Worm (Caenorhabditis elegans) whole organism, early embryonic: ENCODE measurements around the gene asp-9.

Source experiments
- B0310.2 ChIP-seq: sonication (generic microtip); optimal IDR thresholded peaks from 2 replicates; lab custom pipeline; 2016; ENCODE audit warnings: mild to moderate bottlenecking, missing genetic modification characterization, missing compliant biosample characterization
- F13C5.2 ChIP-seq: sonication (generic microtip); optimal IDR thresholded peaks from 2 replicates; lab custom pipeline; 2017; ENCODE audit warnings: mild to moderate bottlenecking, missing genetic modification characterization, inconsistent platforms, missing compliant biosample characterization
- aly-1 ChIP-seq: sonication (generic microtip); optimal IDR thresholded peaks from 2 replicates; lab custom pipeline; 2016; ENCODE audit warnings: missing genetic modification characterization, missing compliant biosample characterization
- ama-1 ChIP-seq: fragments of 150-350 bp; optimal IDR thresholded peaks from 2 replicates; lab custom pipeline; 2014
- ceh-13 ChIP-seq: fragments of 200-800 bp; sonication (Bioruptor generic); optimal IDR thresholded peaks from 2 replicates; lab custom pipeline; 2018; ENCODE audit warnings: mild to moderate bottlenecking, missing genetic modification characterization, missing compliant biosample characterization
- ceh-36 ChIP-seq: sonication (generic microtip); optimal IDR thresholded peaks from 2 replicates; lab custom pipeline; 2016; ENCODE audit warnings: missing genetic modification characterization, inconsistent platforms, missing compliant biosample characterization
- ets-7 ChIP-seq: sonication (generic microtip); optimal IDR thresholded peaks from 2 replicates; lab custom pipeline; 2016; ENCODE audit warnings: missing genotype, missing genetic modification characterization, missing compliant biosample characterization
- flt-1 ChIP-seq: fragments of 200-800 bp; sonication (Bioruptor generic); IDR thresholded peaks from 2 replicates; pipeline ENCODE4 v1.3.6; 2022; ENCODE audit warnings: missing genetic modification characterization, missing compliant biosample characterization
- hmbx-1 ChIP-seq: sonication (generic microtip); optimal IDR thresholded peaks from 2 replicates; lab custom pipeline; 2016; ENCODE audit warnings: mild to moderate bottlenecking, missing genetic modification characterization, missing compliant biosample characterization
- hmg-4 ChIP-seq: fragments of 200-800 bp; sonication (Bioruptor generic); optimal IDR thresholded peaks from 2 replicates; lab custom pipeline; 2018; ENCODE audit warnings: mild to moderate bottlenecking, missing genetic modification characterization, missing compliant biosample characterization
- hnd-1 ChIP-seq: sonication (generic microtip); optimal IDR thresholded peaks from 2 replicates; lab custom pipeline; 2016; ENCODE audit warnings: missing genetic modification characterization, missing compliant biosample characterization
- pes-1 ChIP-seq: fragments of 200-800 bp; sonication (Bioruptor generic); IDR thresholded peaks from 2 replicates; pipeline ENCODE4 v1.3.6; 2022; ENCODE audit warnings: missing genetic modification reagents, missing genetic modification characterization, missing compliant biosample characterization
- scrt-1 ChIP-seq: fragments of 200-800 bp; sonication (Bioruptor generic); IDR thresholded peaks from 2 replicates; pipeline ENCODE4 v1.3.6; 2022; ENCODE audit warnings: missing genetic modification characterization, missing compliant biosample characterization
- sea-1 ChIP-seq: fragments of 200-800 bp; sonication (Bioruptor generic); conservative IDR thresholded peaks from 2 replicates; pipeline ENCODE4 v1.3.6; 2022; ENCODE audit warnings: missing genetic modification characterization, missing compliant biosample characterization
- tbx-11 ChIP-seq: fragments of 200-800 bp; sonication (Bioruptor generic); IDR thresholded peaks from 2 replicates; pipeline ENCODE4 v1.3.6; 2022; ENCODE audit warnings: missing genetic modification characterization, missing compliant biosample characterization
- tbx-37 ChIP-seq: fragments of 200-800 bp; sonication (Bioruptor generic); conservative IDR thresholded peaks from 2 replicates; pipeline ENCODE4 v1.3.6; 2022; ENCODE audit warnings: missing genetic modification reagents, missing genetic modification characterization, missing compliant biosample characterization
- tra-4 ChIP-seq: sonication (generic microtip); optimal IDR thresholded peaks from 2 replicates; lab custom pipeline; 2017; ENCODE audit warnings: missing genetic modification characterization, missing compliant biosample characterization

Gene asp-9

ce11 chrIV:6225143-6225542 lies 39.5 kb downstream of the asp-9 start, which contains the start of gene C49A9.2:
Gene C49A9.2 (plus strand): TSS chrIV:6225443.
- no peak for TF ChIP-seq ets-7 (tag; lab: Kevin White, UChicago)

- TF ChIP-seq F13C5.2 (no peak), flt-1 (GFP tag; lab: Robert Waterston, UW) (no peak), ets-7 (tag; lab: Kevin White, UChicago) (no peak), hmbx-1 (tag; lab: Kevin White, UChicago) (no peak), hnd-1 (tag; lab: Kevin White, UChicago) (no peak), sea-1 (GFP tag; lab: Robert Waterston, UW) (no peak), tbx-11 (no peak), scrt-1 (GFP tag; lab: Robert Waterston, UW) (no peak), ceh-13 (no peak)
Observed at ce11 chrIV:6227974-6228373, 42.3 kb downstream of the asp-9 start, which contains the start of gene C49A9.1. Gene C49A9.1 (plus strand): TSS chrIV:6228190.

- no peak for TF ChIP-seq hmg-4 (GFP tag; lab: Kevin White, UChicago)
- no peak for TF ChIP-seq F13C5.2
- TF ChIP-seq ama-1 = no peak
- TF ChIP-seq tra-4 (tag; lab: Kevin White, UChicago) = no peak
- no peak for TF ChIP-seq tbx-37 (GFP tag; lab: Robert Waterston, UW)
- no peak for TF ChIP-seq ceh-13
- no peak for TF ChIP-seq ets-7 (tag; lab: Kevin White, UChicago)
- no peak for TF ChIP-seq tbx-11
- TF ChIP-seq pes-1 (GFP tag; lab: Robert Waterston, UW) = no peak
- TF ChIP-seq scrt-1 (GFP tag; lab: Robert Waterston, UW) = no peak
- no peak for TF ChIP-seq flt-1 (GFP tag; lab: Robert Waterston, UW)
- no peak for TF ChIP-seq hnd-1 (tag; lab: Kevin White, UChicago)
- no peak for TF ChIP-seq ceh-36 (tag; lab: Kevin White, UChicago)
- TF ChIP-seq B0310.2 (tag; lab: Kevin White, UChicago) = no peak
- no peak for TF ChIP-seq aly-1
Observed at ce11 chrIV:6230560-6231073, 44.9 kb downstream of the asp-9 start, which contains the start of gene F58F9.4. Gene F58F9.4 (plus strand): TSS chrIV:6231023.

- TF ChIP-seq sea-1 (GFP tag; lab: Robert Waterston, UW) (no peak), ama-1 (no peak), tbx-37 (GFP tag; lab: Robert Waterston, UW) (no peak), hnd-1 (tag; lab: Kevin White, UChicago) (no peak), pes-1 (GFP tag; lab: Robert Waterston, UW) (no peak), B0310.2 (tag; lab: Kevin White, UChicago) (no peak), hmbx-1 (tag; lab: Kevin White, UChicago) (no peak), aly-1 (no peak), hmg-4 (GFP tag; lab: Kevin White, UChicago) (no peak), flt-1 (GFP tag; lab: Robert Waterston, UW) (no peak), ets-7 (tag; lab: Kevin White, UChicago) (no peak), ceh-36 (tag; lab: Kevin White, UChicago) (no peak), F13C5.2 (no peak), ceh-13 (no peak), scrt-1 (GFP tag; lab: Robert Waterston, UW) (no peak), tra-4 (tag; lab: Kevin White, UChicago) (no peak), tbx-11 (no peak)
Observed at ce11 chrIV:6232769-6233290, 47.1 kb downstream of the asp-9 start, which contains the start of gene F58F9.3. Gene F58F9.3 (plus strand): TSS chrIV:6233240.

- no peak for TF ChIP-seq B0310.2 (tag; lab: Kevin White, UChicago)
- TF ChIP-seq sea-1 (GFP tag; lab: Robert Waterston, UW) = no peak
- no peak for TF ChIP-seq tbx-11
- no peak for TF ChIP-seq ceh-13
Observed at ce11 chrIV:6237508-6238227, 52.0 kb downstream of the asp-9 start, which contains the start of the genes F58F9.6 and F58F9.8. Gene F58F9.6 (minus strand): TSS chrIV:6237608. Gene F58F9.8 (plus strand): TSS chrIV:6238177.
